Worm (Caenorhabditis elegans) whole organism, L1 larva: Measurements from ENCODE around the gene cal-1.

ENCODE experiments used
- C16A3.4 ChIP-seq: fragments of 150-350 bp; optimal IDR thresholded peaks from 2 replicates; lab custom pipeline; 2014; ENCODE audit warnings: missing biosample characterization, missing genetic modification characterization
- F16B12.6 ChIP-seq: fragments of 150-350 bp; optimal IDR thresholded peaks from 2 replicates; lab custom pipeline; 2014; ENCODE audit warnings: missing biosample characterization, missing genetic modification characterization
- Y116A8C.19 ChIP-seq: sonication (generic microtip); optimal IDR thresholded peaks from 2 replicates; lab custom pipeline; 2016; ENCODE audit warnings: missing compliant biosample characterization, missing genetic modification characterization, borderline replicate concordance
- aha-1 ChIP-seq: fragments of 150-350 bp; optimal IDR thresholded peaks from 2 replicates; lab custom pipeline; 2014; ENCODE audit warnings: missing biosample characterization, missing genetic modification characterization
- alr-1 ChIP-seq: fragments of 200-800 bp; sonication (Bioruptor generic); optimal IDR thresholded peaks from 2 replicates; lab custom pipeline; 2018; ENCODE audit warnings: borderline replicate concordance, mild to moderate bottlenecking, missing genetic modification characterization, missing compliant biosample characterization
- aly-2 ChIP-seq: fragments of 150-350 bp; optimal IDR thresholded peaks from 2 replicates; lab custom pipeline; 2014; ENCODE audit warnings: missing biosample characterization, missing genetic modification characterization
- blmp-1 ChIP-seq: fragments of 150-350 bp; optimal IDR thresholded peaks from 2 replicates; lab custom pipeline; 2014; ENCODE audit warnings: missing biosample characterization, missing genetic modification characterization
- ceh-63 ChIP-seq: fragments of 200-800 bp; sonication (Bioruptor generic); optimal IDR thresholded peaks from 2 replicates; lab custom pipeline; 2018; ENCODE audit warnings: mild to moderate bottlenecking, missing genetic modification characterization, missing compliant biosample characterization
- ces-1 ChIP-seq: fragments of 150-350 bp; optimal IDR thresholded peaks from 2 replicates; lab custom pipeline; 2014; ENCODE audit warnings: missing biosample characterization, missing genetic modification reagents, missing genetic modification characterization
- efl-1 ChIP-seq, 4 experiments: fragments of 150-350 bp; optimal IDR thresholded peaks in 3 of 4; peaks in 1 of 4; 1 replicate in 1 of 4; 2 replicates in 3 of 4; lab custom pipeline; 2014; ENCODE audit warnings: missing biosample characterization in 2 of 4, missing genetic modification characterization in 2 of 4, missing genetic modification reagents in 2 of 4
- elt-2 ChIP-seq: sonication (generic microtip); optimal IDR thresholded peaks from 2 replicates; lab custom pipeline; 2016; ENCODE audit warnings: missing genetic modification characterization, mild to moderate bottlenecking, inconsistent platforms, missing compliant biosample characterization, missing genetic modification reagents
- elt-3 ChIP-seq, 6 experiments: fragments of 150-350 bp in 1 of 6; sonication (generic microtip); optimal IDR thresholded peaks; 2 replicates each; lab custom pipeline; 2017 to 2018; ENCODE audit warnings: missing biosample characterization in 6 of 6, missing genetic modification characterization in 6 of 6, inconsistent platforms in 1 of 6
- fkh-10 ChIP-seq: sonication (generic microtip); optimal IDR thresholded peaks from 2 replicates; lab custom pipeline; 2017; ENCODE audit warnings: missing biosample characterization, missing genetic modification reagents, missing genetic modification characterization
- fkh-8 ChIP-seq: sonication (generic microtip); optimal IDR thresholded peaks from 2 replicates; lab custom pipeline; 2016; ENCODE audit warnings: mild to moderate bottlenecking, missing genetic modification characterization, missing compliant biosample characterization
- isw-1 ChIP-seq: fragments of 200-800 bp; sonication (Bioruptor generic); IDR thresholded peaks from 2 replicates; pipeline ENCODE4 v1.3.6; 2022; ENCODE audit warnings: missing genetic modification characterization, missing compliant biosample characterization
- jun-1 ChIP-seq: fragments of 150-350 bp; optimal IDR thresholded peaks from 2 replicates; lab custom pipeline; 2014; ENCODE audit warnings: missing biosample characterization, missing genetic modification reagents, missing genetic modification characterization
- lin-13 ChIP-seq: fragments of 150-350 bp; optimal IDR thresholded peaks from 2 replicates; lab custom pipeline; 2014; ENCODE audit warnings: missing biosample characterization, missing genetic modification reagents, missing genetic modification characterization
- lin-14 ChIP-seq: fragments of 200-800 bp; sonication (Bioruptor generic); optimal IDR thresholded peaks from 2 replicates; lab custom pipeline; 2018; ENCODE audit warnings: mild to moderate bottlenecking, missing genetic modification characterization, moderate library complexity, missing compliant biosample characterization
- lin-35 ChIP-seq, 2 experiments: fragments of 150-350 bp; optimal IDR thresholded peaks; 2 replicates each; lab custom pipeline; 2014; ENCODE audit warnings: missing biosample characterization in 2 of 2, missing genetic modification characterization in 2 of 2, missing genetic modification reagents in 2 of 2
- lir-3 ChIP-seq: sonication (generic microtip); optimal IDR thresholded peaks from 2 replicates; lab custom pipeline; 2016; ENCODE audit warnings: mild to moderate bottlenecking, missing genetic modification characterization, moderate library complexity, missing compliant biosample characterization; ENCODE audit not compliant: poor library complexity
- lsy-2 ChIP-seq, 2 experiments: fragments of 150-350 bp; optimal IDR thresholded peaks; 2 replicates each; lab custom pipeline; 2014; ENCODE audit warnings: missing biosample characterization in 2 of 2, missing genetic modification characterization in 2 of 2
- mdl-1 ChIP-seq, 2 experiments: fragments of 150-350 bp; optimal IDR thresholded peaks; 2 replicates each; lab custom pipeline; 2014 to 2017; ENCODE audit warnings: missing biosample characterization in 2 of 2, missing genetic modification characterization in 2 of 2, inconsistent platforms in 1 of 2
- mef-2 ChIP-seq: fragments of 150-350 bp; optimal IDR thresholded peaks from 2 replicates; lab custom pipeline; 2014; ENCODE audit warnings: missing biosample characterization, missing genetic modification characterization
- nhr-11 ChIP-seq: fragments of 150-350 bp; optimal IDR thresholded peaks from 2 replicates; lab custom pipeline; 2014; ENCODE audit warnings: missing biosample characterization, missing genetic modification characterization
- nhr-71 ChIP-seq: sonication (generic microtip); optimal IDR thresholded peaks from 2 replicates; lab custom pipeline; 2016; ENCODE audit warnings: mild to moderate bottlenecking, missing genetic modification characterization, moderate library complexity, missing compliant biosample characterization
- nhr-84 ChIP-seq: sonication (generic microtip); optimal IDR thresholded peaks from 2 replicates; lab custom pipeline; 2017; ENCODE audit warnings: missing biosample characterization, missing genetic modification characterization
- nhr-90 ChIP-seq: sonication (generic microtip); optimal IDR thresholded peaks from 2 replicates; lab custom pipeline; 2016; ENCODE audit warnings: mild to moderate bottlenecking, missing genetic modification characterization, missing compliant biosample characterization; ENCODE audit not compliant: poor library complexity
- pqm-1 ChIP-seq: sonication (generic microtip); optimal IDR thresholded peaks from 3 replicates; lab custom pipeline; 2017; ENCODE audit warnings: missing biosample characterization, missing genetic modification characterization
- rnt-1 ChIP-seq: sonication (generic microtip); optimal IDR thresholded peaks from 2 replicates; lab custom pipeline; 2016; ENCODE audit warnings: mild to moderate bottlenecking, missing genetic modification characterization, moderate library complexity, missing compliant biosample characterization
- snpc-4 ChIP-seq: fragments of 150-350 bp; optimal IDR thresholded peaks from 2 replicates; lab custom pipeline; 2014; ENCODE audit warnings: missing biosample characterization, missing genetic modification characterization
- snu-23 ChIP-seq: sonication (generic microtip); optimal IDR thresholded peaks from 2 replicates; lab custom pipeline; 2016; ENCODE audit warnings: missing genetic modification characterization, missing compliant biosample characterization
- sox-4 ChIP-seq: sonication (generic microtip); optimal IDR thresholded peaks from 2 replicates; lab custom pipeline; 2016; ENCODE audit warnings: missing genetic modification characterization, missing compliant biosample characterization
- sptf-1 ChIP-seq: fragments of 150-350 bp; optimal IDR thresholded peaks from 2 replicates; lab custom pipeline; 2014; ENCODE audit warnings: missing biosample characterization, missing genetic modification characterization
- swsn-7 ChIP-seq: sonication (generic microtip); optimal IDR thresholded peaks from 2 replicates; lab custom pipeline; 2016; ENCODE audit warnings: missing genetic modification characterization, missing compliant biosample characterization
- tbx-2 ChIP-seq: sonication (generic microtip); optimal IDR thresholded peaks from 2 replicates; lab custom pipeline; 2016; ENCODE audit warnings: missing genetic modification characterization, missing compliant biosample characterization
- unc-30 ChIP-seq: sonication (generic microtip); optimal IDR thresholded peaks from 2 replicates; lab custom pipeline; 2017; ENCODE audit warnings: missing biosample characterization, missing genetic modification characterization
- unc-86 ChIP-seq: sonication (generic microtip); optimal IDR thresholded peaks from 2 replicates; lab custom pipeline; 2016; ENCODE audit warnings: missing genetic modification characterization, missing compliant biosample characterization
- xbp-1 ChIP-seq: sonication (generic microtip); optimal IDR thresholded peaks from 2 replicates; lab custom pipeline; 2016; ENCODE audit warnings: missing genetic modification characterization, missing compliant biosample characterization
- zag-1 ChIP-seq: fragments of 150-350 bp; optimal IDR thresholded peaks from 2 replicates; lab custom pipeline; 2014; ENCODE audit warnings: missing biosample characterization, missing genetic modification characterization
- zip-4 ChIP-seq: fragments of 200-800 bp; sonication (Bioruptor generic); optimal IDR thresholded peaks from 2 replicates; lab custom pipeline; 2018; ENCODE audit warnings: mild to moderate bottlenecking, missing genetic modification characterization, moderate library complexity, missing compliant biosample characterization
- ztf-11 ChIP-seq, 2 experiments: sonication (generic microtip); optimal IDR thresholded peaks; 2 replicates each; lab custom pipeline; 2016 to 2017; ENCODE audit warnings: missing genetic modification characterization in 2 of 2, missing biosample characterization in 1 of 2, missing compliant biosample characterization in 1 of 2
- ztf-4 ChIP-seq: fragments of 150-350 bp; optimal IDR thresholded peaks from 2 replicates; lab custom pipeline; 2014; ENCODE audit warnings: missing biosample characterization, missing genetic modification characterization

Gene cal-1

DNA sequence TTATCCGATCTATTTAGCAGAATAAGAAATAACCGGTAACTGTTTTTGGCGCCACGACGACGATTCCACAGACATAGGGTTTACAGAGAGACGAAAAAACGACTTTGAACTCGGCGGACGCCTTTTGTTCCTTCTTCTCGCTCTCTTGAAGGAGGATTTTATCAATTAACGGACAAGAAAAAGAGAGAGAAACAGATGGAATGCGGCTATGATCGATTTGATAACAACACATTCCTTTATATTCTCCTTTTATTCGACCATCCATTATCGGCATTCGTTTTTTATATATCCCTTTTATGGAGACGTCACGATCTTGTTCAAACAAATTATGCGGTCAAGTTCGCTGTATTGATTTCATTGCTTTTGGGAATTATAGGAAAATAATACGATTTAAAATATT, 31.8 kb upstream of the cal-1 start (continued):
- TF ChIP-seq lin-13 (GFP tag; lab: Kevin White, UChicago) (peak; percentile 52), lir-3 (no peak), elt-3 (tag; optimal IDR thresholded peaks at IDR 0.05; lab: Kevin White, UChicago) (peak; percentile 4 to 90 (median 66)), isw-1 (GFP tag; lab: Robert Waterston, UW) (no peak), ceh-63 (no peak), jun-1 (tag; lab: Kevin White, UChicago) (no peak), fkh-8 (tag; lab: Kevin White, UChicago) (no peak), nhr-84 (tag; lab: Kevin White, UChicago) (no peak), ztf-4 (peak; percentile 39), aly-2 (peak; percentile 65), nhr-11 (tag; lab: Kevin White, UChicago) (no peak), sptf-1 (tag; lab: Kevin White, UChicago) (no peak), rnt-1 (tag; lab: Kevin White, UChicago) (no peak), unc-86 (tag; lab: Kevin White, UChicago) (no peak), nhr-71 (peak; percentile 66), lsy-2 (tag; optimal IDR thresholded peaks at IDR 0.05; lab: Kevin White, UChicago) (peak in 1 of 2 experiments; percentile 56), nhr-90 (tag; lab: Kevin White, UChicago) (peak; percentile 50), tbx-2 (tag; lab: Kevin White, UChicago) (peak; percentile 46), xbp-1 (tag; lab: Kevin White, UChicago) (no peak)

- TF ChIP-seq fkh-10 (no peak), lsy-2 (tag; optimal IDR thresholded peaks at IDR 0.05; lab: Kevin White, UChicago) (peak in 1 of 2 experiments; percentile 2), elt-2 (tag; lab: Kevin White, UChicago) (no peak)
These were observed 25.8 kb upstream of the cal-1 start for ce11 chrV:12542683-12543319.

- TF ChIP-seq fkh-10 (no peak), F16B12.6 (tag; lab: Kevin White, UChicago) (no peak), mef-2 (no peak), ztf-11 (tag; optimal IDR thresholded peaks at IDR 0.05; lab: Kevin White, UChicago) (no peak), zag-1 (tag; lab: Kevin White, UChicago) (no peak)
These were observed 24.2 kb upstream of the cal-1 start for ce11 chrV:12541207-12541606.

DNA sequence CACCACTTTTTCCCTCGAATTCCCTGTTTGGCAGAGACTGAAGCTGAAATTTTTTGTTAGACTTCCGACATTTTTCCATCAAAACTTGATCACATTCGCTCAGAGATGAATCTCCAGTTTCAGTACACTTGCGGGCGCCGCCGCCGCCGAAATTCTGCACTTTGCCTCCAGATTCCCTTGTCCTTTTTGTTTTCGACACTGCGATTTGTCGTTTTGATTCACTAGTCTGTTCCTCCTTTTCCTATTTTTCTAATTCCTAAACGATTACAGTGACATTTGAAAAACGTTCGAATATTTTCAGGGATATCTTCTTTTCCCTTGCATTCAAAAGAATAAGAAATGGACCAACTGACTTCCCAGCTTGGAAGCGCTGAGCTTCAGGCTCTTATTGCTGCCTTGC, 23.7 kb upstream of the cal-1 start, which contains the start of gene F45D3.2:
Gene F45D3.2, plus strand, starts transcription at position 301 of the 400 bp plus-strand sequence.
- TF ChIP-seq snpc-4 (tag; lab: Kevin White, UChicago) (no peak), unc-30 (tag; lab: Kevin White, UChicago) (no peak), C16A3.4 (no peak), tbx-2 (tag; lab: Kevin White, UChicago) (no peak), snu-23 (GFP tag; lab: Kevin White, UChicago) (no peak), pqm-1 (no peak), mdl-1 (tag; optimal IDR thresholded peaks at IDR 0.05; lab: Kevin White, UChicago) (no peak), aha-1 (tag; lab: Kevin White, UChicago) (no peak), ces-1 (no peak), jun-1 (tag; lab: Kevin White, UChicago) (no peak), lin-35 (GFP tag; optimal IDR thresholded peaks at IDR 0.05; lab: Kevin White, UChicago) (no peak), swsn-7 (tag; lab: Kevin White, UChicago) (no peak)

- TF ChIP-seq xbp-1 (tag; lab: Kevin White, UChicago) (no peak), fkh-8 (tag; lab: Kevin White, UChicago) (peak; percentile 5), zag-1 (tag; lab: Kevin White, UChicago) (no peak), Y116A8C.19 (tag; lab: Kevin White, UChicago) (no peak), alr-1 (tag; lab: Kevin White, UChicago) (no peak), isw-1 (GFP tag; lab: Robert Waterston, UW) (no peak), nhr-71 (no peak), unc-30 (tag; lab: Kevin White, UChicago) (no peak), lin-14 (peak; percentile 53), efl-1 (optimal IDR thresholded peaks at IDR 0.05; lab: Kevin White, UChicago) (no peak), efl-1 (GFP tag; optimal IDR thresholded peaks at IDR 0.05 in 1 of 2; lab: Kevin White, UChicago) (peak in 1 of 2 experiments; percentile 16), blmp-1 (tag; lab: Kevin White, UChicago) (peak; percentile 11), zip-4 (GFP tag; lab: Kevin White, UChicago) (no peak), sox-4 (tag; lab: Kevin White, UChicago) (no peak)
These were observed 23.0 kb upstream of the cal-1 start for ce11 chrV:12540018-12540417.
